Fruit fly (Drosophila melanogaster) whole organism, adult: Measurements from ENCODE around the gene CG13012.

Source experiments
- CG11617 ChIP-seq: fragments of 200-800 bp; sonication (Bioruptor generic); optimal IDR thresholded peaks from 2 replicates; lab custom pipeline; 2017; ENCODE audit warnings: mild to moderate bottlenecking, missing biosample characterization, missing genetic modification reagents, missing genetic modification characterization
- CG12768 ChIP-seq: fragments of 200-800 bp; sonication (Bioruptor generic); optimal IDR thresholded peaks from 2 replicates; lab custom pipeline; 2017; ENCODE audit warnings: missing biosample characterization, missing genetic modification characterization, mild to moderate bottlenecking, moderate library complexity, missing genetic modification reagents
- CG14711 ChIP-seq: fragments of 200-800 bp; sonication (Bioruptor generic); optimal IDR thresholded peaks from 2 replicates; lab custom pipeline; 2018; ENCODE audit warnings: missing biosample characterization, mild to moderate bottlenecking, missing genetic modification characterization, moderate library complexity
- CG1620 ChIP-seq: fragments of 200-800 bp; sonication (Bioruptor generic); optimal IDR thresholded peaks from 2 replicates; lab custom pipeline; 2016; ENCODE audit warnings: missing biosample characterization, missing genetic modification characterization
- CG33017 ChIP-seq: fragments of 200-800 bp; sonication (Bioruptor generic); optimal IDR thresholded peaks from 2 replicates; lab custom pipeline; 2018; ENCODE audit warnings: missing biosample characterization, mild to moderate bottlenecking, missing genetic modification characterization, moderate library complexity
- CG5204 ChIP-seq: fragments of 200-800 bp; sonication (Bioruptor generic); optimal IDR thresholded peaks from 2 replicates; lab custom pipeline; 2016; ENCODE audit warnings: missing biosample characterization, missing genetic modification characterization
- CG7045 ChIP-seq: fragments of 200-800 bp; sonication (Bioruptor generic); optimal IDR thresholded peaks from 2 replicates; lab custom pipeline; 2017; ENCODE audit warnings: missing biosample characterization, mild to moderate bottlenecking, missing genetic modification characterization
- CG7101 ChIP-seq: fragments of 200-800 bp; sonication (Bioruptor generic); optimal IDR thresholded peaks from 2 replicates; lab custom pipeline; 2018; ENCODE audit warnings: missing biosample characterization, mild to moderate bottlenecking, missing genetic modification characterization, moderate library complexity
- Clk ChIP-seq: fragments of 200-800 bp; sonication (Bioruptor generic); optimal IDR thresholded peaks from 2 replicates; lab custom pipeline; 2017; ENCODE audit warnings: missing biosample characterization, missing genetic modification characterization
- Crg-1 ChIP-seq: fragments of 200-800 bp; sonication (Bioruptor generic); optimal IDR thresholded peaks from 2 replicates; lab custom pipeline; 2016; ENCODE audit warnings: missing biosample characterization, missing genetic modification characterization
- Hr96 ChIP-seq: fragments of 200-800 bp; sonication (Bioruptor generic); optimal IDR thresholded peaks from 2 replicates; lab custom pipeline; 2016; ENCODE audit warnings: missing biosample characterization, missing genetic modification characterization
- Mnt ChIP-seq: fragments of 200-800 bp; sonication (Bioruptor generic); optimal IDR thresholded peaks from 2 replicates; lab custom pipeline; 2016; ENCODE audit warnings: missing biosample characterization, mild to moderate bottlenecking, missing genetic modification characterization
- bab1 ChIP-seq: fragments of 200-800 bp; sonication (Bioruptor generic); optimal IDR thresholded peaks from 3 replicates; lab custom pipeline; 2019; ENCODE audit warnings: missing biosample characterization, mild to moderate bottlenecking, missing genetic modification characterization, moderate library complexity
- cic ChIP-seq: fragments of 200-800 bp; sonication (Bioruptor generic); optimal IDR thresholded peaks from 2 replicates; lab custom pipeline; 2017; ENCODE audit warnings: missing biosample characterization, mild to moderate bottlenecking, missing genetic modification characterization, moderate library complexity
- cnc ChIP-seq, 2 experiments: fragments of >200 bp; optimal IDR thresholded peaks; 2 replicates each; lab custom pipeline; 2017
- kay ChIP-seq: fragments of 200-800 bp; sonication (Bioruptor generic); peaks from one replicate; lab custom pipeline; 2016; ENCODE audit warnings: missing biosample characterization, missing genetic modification characterization, borderline replicate concordance
- ovo ChIP-seq: fragments of 200-800 bp; sonication (Bioruptor generic); optimal IDR thresholded peaks from 2 replicates; lab custom pipeline; 2016; ENCODE audit warnings: missing biosample characterization, missing genetic modification characterization
- pad ChIP-seq: fragments of 200-800 bp; sonication (Bioruptor generic); optimal IDR thresholded peaks from 3 replicates; lab custom pipeline; 2017; ENCODE audit warnings: missing biosample characterization, missing genetic modification characterization, mild to moderate bottlenecking, moderate library complexity, missing genetic modification reagents
- tj ChIP-seq: fragments of 200-800 bp; sonication (Bioruptor generic); optimal IDR thresholded peaks from 3 replicates; lab custom pipeline; 2017; ENCODE audit warnings: missing biosample characterization, mild to moderate bottlenecking, missing genetic modification characterization, moderate library complexity
- toe ChIP-seq: fragments of 200-800 bp; sonication (Bioruptor generic); optimal IDR thresholded peaks from 2 replicates; lab custom pipeline; 2016; ENCODE audit warnings: missing biosample characterization, missing genetic modification characterization

The CG13012 gene

DNA sequence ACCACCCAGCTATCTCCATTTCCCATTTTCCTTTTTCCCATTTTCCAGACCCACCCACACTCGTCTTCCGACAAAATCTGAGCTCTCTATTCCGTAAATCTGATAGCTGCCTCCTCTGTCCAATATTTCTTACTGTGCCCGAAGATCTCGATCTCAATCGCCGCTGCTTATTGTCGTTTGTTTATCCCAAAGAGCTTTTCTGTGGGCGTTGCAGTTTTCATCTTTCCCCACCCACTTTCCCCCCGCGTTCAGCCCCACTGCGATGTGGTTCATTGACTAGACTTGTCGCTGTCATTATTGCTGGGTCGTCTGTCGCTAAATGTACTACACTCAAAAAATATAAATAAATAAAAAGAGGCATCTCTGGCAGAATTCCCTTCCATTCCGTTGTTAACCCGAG is 12.8 kb upstream of the CG13012 start:
- TF ChIP-seq tj: peak; percentile 56
- TF ChIP-seq CG7045 (GFP tag; lab: Kevin White, UChicago): no peak

DNA sequence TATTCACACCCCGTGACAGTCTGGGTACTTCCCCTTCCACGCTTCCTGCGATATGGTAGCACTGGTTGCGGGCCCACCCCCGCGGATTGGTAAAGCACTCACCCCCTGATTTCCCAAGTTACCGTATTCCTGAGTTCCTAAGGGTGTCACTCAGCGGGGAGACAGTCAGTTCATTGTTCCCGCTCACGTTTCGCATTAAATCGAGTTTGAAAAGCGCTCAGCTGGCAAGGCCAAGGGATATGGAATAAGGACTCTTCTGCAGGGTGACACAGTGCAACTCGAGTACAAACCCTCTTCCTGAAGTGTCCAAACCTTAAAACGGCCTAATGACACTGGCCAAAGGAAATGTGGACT is 11.5 kb upstream of the CG13012 start:
- TF ChIP-seq cnc (optimal IDR thresholded peaks at IDR 0.05; lab: Kevin White, UChicago): no peak
- TF ChIP-seq CG5204: no peak
- TF ChIP-seq tj: no peak
- no peak for TF ChIP-seq pad (GFP tag; lab: Kevin White, UChicago)
- TF ChIP-seq Mnt: no peak
- TF ChIP-seq CG7101 (tag; lab: Kevin White, UChicago): no peak
- no peak for TF ChIP-seq Clk
- TF ChIP-seq ovo (GFP tag; lab: Kevin White, UChicago): no peak
- TF ChIP-seq CG12768: no peak
- no peak for TF ChIP-seq CG33017
- no peak for TF ChIP-seq Crg-1
- no peak for TF ChIP-seq CG7045 (GFP tag; lab: Kevin White, UChicago)
- no peak for TF ChIP-seq CG14711 (tag; lab: Kevin White, UChicago)
- no peak for TF ChIP-seq Hr96 (GFP tag; lab: Kevin White, UChicago)
- no peak for TF ChIP-seq bab1 (GFP tag; lab: Kevin White, UChicago)
- no peak for TF ChIP-seq kay (GFP tag; lab: Kevin White, UChicago)

DNA sequence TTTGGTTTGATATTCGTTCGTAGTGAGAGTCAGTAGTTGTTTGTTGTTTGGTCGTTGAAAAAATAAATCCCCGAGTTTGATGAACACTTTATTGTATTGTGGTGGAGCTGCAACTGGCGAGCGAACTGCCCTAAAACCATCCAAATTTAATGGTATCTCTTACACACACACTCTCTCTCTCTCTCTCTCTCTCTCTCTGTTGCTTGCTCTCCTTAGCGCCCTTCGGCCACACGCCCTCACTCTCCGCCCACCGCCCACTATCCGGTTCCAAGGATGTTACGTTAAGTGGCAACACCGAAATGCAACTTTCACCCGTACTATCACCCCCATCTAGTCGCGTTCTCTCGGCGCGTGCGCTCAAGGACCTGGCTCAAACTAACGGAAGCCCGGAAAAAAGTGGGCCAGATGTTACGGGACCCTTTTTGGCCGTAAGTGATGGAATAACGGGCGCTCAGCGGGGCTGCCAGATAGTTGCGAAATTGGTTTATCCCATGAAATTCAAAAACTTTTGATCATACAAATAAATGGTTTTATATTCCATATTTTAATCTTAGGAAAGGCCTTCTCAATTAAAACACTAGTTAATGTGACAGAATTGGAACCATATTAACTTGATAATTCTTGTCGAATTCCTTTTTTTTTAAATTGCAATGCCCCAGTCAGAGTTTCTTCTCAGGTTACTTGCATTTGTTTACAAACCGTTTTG is 11.0 kb upstream of the CG13012 start:
- TF ChIP-seq CG33017: no peak
- TF ChIP-seq CG7101 (tag; lab: Kevin White, UChicago): no peak
- TF ChIP-seq toe (GFP tag; lab: Kevin White, UChicago): peak; percentile 25
- TF ChIP-seq ovo (GFP tag; lab: Kevin White, UChicago): no peak
- no peak for TF ChIP-seq pad (GFP tag; lab: Kevin White, UChicago)
- TF ChIP-seq cic (GFP tag; lab: Kevin White, UChicago): no peak

DNA sequence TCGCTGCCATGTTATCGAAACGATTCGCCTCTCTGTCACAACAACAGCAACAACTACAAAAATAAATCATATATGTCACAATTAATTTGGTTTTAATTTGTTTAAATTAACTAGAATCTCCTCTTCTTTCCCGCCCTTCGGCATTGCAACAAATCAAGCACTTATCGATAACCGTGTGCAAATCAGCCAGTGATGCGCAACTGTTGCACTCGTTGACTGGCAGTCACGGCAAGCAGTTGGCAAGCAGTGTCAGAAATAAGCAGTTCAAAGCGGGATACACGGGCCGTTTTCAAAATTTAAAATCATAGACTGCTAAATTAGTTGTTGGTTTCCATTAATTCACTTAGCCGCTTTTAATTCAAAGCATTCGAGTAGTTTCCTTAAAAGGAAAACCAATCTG is 7.2 kb upstream of the CG13012 start, which contains the start of gene Axs:
Axs (minus strand) TSS at position 131 of the 400 bp plus-strand sequence.
- TF ChIP-seq CG12768 (no peak), kay (GFP tag; lab: Kevin White, UChicago) (no peak), cic (GFP tag; lab: Kevin White, UChicago) (no peak), CG33017 (no peak), Clk (no peak), tj (no peak), CG7045 (GFP tag; lab: Kevin White, UChicago) (no peak), cnc (optimal IDR thresholded peaks at IDR 0.05; lab: Kevin White, UChicago) (no peak), pad (GFP tag; lab: Kevin White, UChicago) (no peak), CG1620 (GFP tag; lab: Kevin White, UChicago) (no peak)

DNA sequence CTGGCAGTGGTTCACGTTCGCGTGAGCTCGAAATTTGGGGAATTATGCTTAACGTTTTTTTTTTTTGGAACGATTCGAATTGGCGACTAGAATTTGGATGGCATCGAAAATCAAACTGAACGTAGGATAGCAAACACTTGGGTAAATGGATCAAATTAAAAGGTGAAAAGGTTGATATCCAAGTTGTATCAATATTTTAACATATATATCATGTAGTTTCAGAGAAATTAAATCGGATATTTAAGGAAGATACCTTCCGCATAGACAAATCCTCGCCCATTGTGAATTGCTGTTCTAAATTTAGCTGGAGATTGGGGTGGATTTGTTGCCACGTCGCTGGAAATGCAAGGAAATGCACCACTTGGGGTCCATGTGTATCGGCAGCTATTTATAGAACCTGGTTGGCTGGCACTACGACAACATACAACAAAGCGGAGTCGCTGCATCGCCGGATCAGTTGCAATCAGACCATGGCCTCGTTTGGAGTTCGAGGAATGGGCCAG is 2.3 kb upstream of the CG13012 start, which contains the start of the genes CG13010 and sing:
CG13010 (minus strand) TSS at position 101 of the 503 bp plus-strand sequence.
sing (plus strand) TSS at position 453 of the 503 bp plus-strand sequence.
- TF ChIP-seq pad (GFP tag; lab: Kevin White, UChicago): no peak
- TF ChIP-seq ovo (GFP tag; lab: Kevin White, UChicago): no peak
- no peak for TF ChIP-seq CG7101 (tag; lab: Kevin White, UChicago)
- no peak for TF ChIP-seq tj
- TF ChIP-seq Crg-1: no peak
- TF ChIP-seq CG5204: no peak
- no peak for TF ChIP-seq CG1620 (GFP tag; lab: Kevin White, UChicago)
- TF ChIP-seq CG12768: no peak
- TF ChIP-seq toe (GFP tag; lab: Kevin White, UChicago): no peak
- TF ChIP-seq Clk: no peak
- TF ChIP-seq CG14711 (tag; lab: Kevin White, UChicago): no peak
- TF ChIP-seq CG7045 (GFP tag; lab: Kevin White, UChicago): no peak
- no peak for TF ChIP-seq Hr96 (GFP tag; lab: Kevin White, UChicago)
- TF ChIP-seq CG33017: no peak
- no peak for TF ChIP-seq kay (GFP tag; lab: Kevin White, UChicago)
- no peak for TF ChIP-seq cnc (optimal IDR thresholded peaks at IDR 0.05; lab: Kevin White, UChicago)

DNA sequence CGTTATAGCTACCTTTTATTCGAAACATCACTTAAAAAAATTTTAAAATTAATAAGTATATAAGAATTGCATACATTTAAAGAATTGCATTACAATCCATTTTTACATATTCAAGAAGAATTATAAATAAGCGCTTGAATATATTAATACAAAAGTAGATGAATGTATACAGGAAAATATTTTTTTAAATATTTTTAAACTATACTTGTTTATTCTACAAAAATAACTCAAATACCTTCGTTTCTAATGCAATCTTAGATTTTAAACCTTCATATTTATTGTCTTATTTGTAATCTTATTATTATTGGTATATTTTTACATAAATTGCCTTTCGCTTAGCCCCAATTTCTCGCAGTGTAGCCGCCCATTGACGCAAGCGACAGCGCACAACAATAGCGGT is 610 bp upstream of the CG13012 start:
- TF ChIP-seq ovo (GFP tag; lab: Kevin White, UChicago) (no peak), CG14711 (tag; lab: Kevin White, UChicago) (peak; percentile 7), CG7101 (tag; lab: Kevin White, UChicago) (peak; percentile 55), CG11617 (GFP tag; lab: Kevin White, UChicago) (peak; percentile 9)

DNA sequence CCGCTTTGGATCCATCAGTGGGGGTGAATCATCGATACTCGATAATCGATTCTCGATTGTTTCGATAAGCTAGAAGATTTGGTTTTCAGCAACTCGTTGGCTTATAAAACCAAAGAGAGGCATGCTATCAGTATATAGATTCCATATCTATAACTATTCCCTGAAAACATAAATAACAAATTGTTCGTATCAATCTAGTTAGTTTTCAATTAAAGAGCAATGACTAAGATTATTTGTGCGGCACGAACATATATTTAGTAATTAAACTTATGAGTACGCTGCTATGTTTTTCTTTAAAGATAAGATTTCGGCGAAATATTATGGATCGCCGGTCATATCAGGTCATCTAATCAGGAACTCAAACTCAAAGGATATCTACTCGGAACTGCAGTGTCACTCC is 2.0 kb downstream of the CG13012 start:
- TF ChIP-seq Clk: no peak
- TF ChIP-seq CG7101 (tag; lab: Kevin White, UChicago): no peak
- TF ChIP-seq CG12768: no peak
- TF ChIP-seq ovo (GFP tag; lab: Kevin White, UChicago): no peak
- TF ChIP-seq cnc (optimal IDR thresholded peaks at IDR 0.05; lab: Kevin White, UChicago): no peak
- TF ChIP-seq Crg-1: no peak
- no peak for TF ChIP-seq bab1 (GFP tag; lab: Kevin White, UChicago)
- TF ChIP-seq CG14711 (tag; lab: Kevin White, UChicago): no peak
- TF ChIP-seq toe (GFP tag; lab: Kevin White, UChicago): no peak
- no peak for TF ChIP-seq CG11617 (GFP tag; lab: Kevin White, UChicago)
- TF ChIP-seq pad (GFP tag; lab: Kevin White, UChicago): no peak
- no peak for TF ChIP-seq CG7045 (GFP tag; lab: Kevin White, UChicago)
- no peak for TF ChIP-seq Hr96 (GFP tag; lab: Kevin White, UChicago)
- TF ChIP-seq CG33017: no peak
- no peak for TF ChIP-seq Mnt
- TF ChIP-seq cic (GFP tag; lab: Kevin White, UChicago): no peak
- no peak for TF ChIP-seq kay (GFP tag; lab: Kevin White, UChicago)
- no peak for TF ChIP-seq CG1620 (GFP tag; lab: Kevin White, UChicago)
- TF ChIP-seq CG5204: no peak
